Worm (Caenorhabditis elegans): ENCODE measurements around the gene Y75B8A.18.

DNA sequence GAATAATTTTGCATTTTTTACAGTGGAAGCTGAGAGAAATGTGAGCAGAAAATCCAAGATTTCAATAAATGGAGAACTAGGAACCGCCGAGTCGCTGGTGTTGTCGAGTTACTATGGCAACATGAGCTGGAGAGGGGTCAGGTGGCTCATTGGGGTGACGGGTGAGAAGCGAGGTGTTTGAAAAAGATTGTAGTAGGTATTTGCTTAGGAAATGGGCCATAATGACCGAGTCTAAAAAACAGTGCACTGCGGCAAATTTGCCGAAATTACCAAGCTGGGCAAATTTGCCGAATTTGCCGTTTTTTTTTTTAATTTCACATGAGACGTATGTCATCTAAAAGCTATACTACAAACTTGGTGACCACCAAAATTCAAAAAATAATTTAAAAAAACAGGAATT is 23.6 kb downstream of the Y75B8A.18 start, which contains the start of gene osm-12:
- no peak for TF ChIP-seq nhr-25 (tag; optimal IDR thresholded peaks at IDR 0.05)
- no peak for TF ChIP-seq elt-3 (tag; optimal IDR thresholded peaks at IDR 0.05)
- no peak for TF ChIP-seq egl-27 (tag; optimal IDR thresholded peaks at IDR 0.05)
- TF ChIP-seq unc-62 (GFP tag; optimal IDR thresholded peaks at IDR 0.05), result no peak
- no peak for TF ChIP-seq snpc-4 (tag; optimal IDR thresholded peaks at IDR 0.05)
- TF ChIP-seq ztf-11 (tag; optimal IDR thresholded peaks at IDR 0.05), result no peak
- no peak for TF ChIP-seq nhr-12 (tag; optimal IDR thresholded peaks at IDR 0.05)
- TF ChIP-seq elt-1 (tag; optimal IDR thresholded peaks at IDR 0.05), result no peak
- no peak for TF ChIP-seq nhr-11 (tag; optimal IDR thresholded peaks at IDR 0.05)
- TF ChIP-seq zag-1 (tag; optimal IDR thresholded peaks at IDR 0.05), result no peak
- no peak for TF ChIP-seq fos-1 (tag; optimal IDR thresholded peaks at IDR 0.05)
- no peak for TF ChIP-seq ceh-82 (tag; optimal IDR thresholded peaks at IDR 0.05)
- no peak for TF ChIP-seq pha-4 (tag; optimal IDR thresholded peaks at IDR 0.05)
